ENCODE assay signal across 1 fruit fly cellular context in the genomic region with DNA sequence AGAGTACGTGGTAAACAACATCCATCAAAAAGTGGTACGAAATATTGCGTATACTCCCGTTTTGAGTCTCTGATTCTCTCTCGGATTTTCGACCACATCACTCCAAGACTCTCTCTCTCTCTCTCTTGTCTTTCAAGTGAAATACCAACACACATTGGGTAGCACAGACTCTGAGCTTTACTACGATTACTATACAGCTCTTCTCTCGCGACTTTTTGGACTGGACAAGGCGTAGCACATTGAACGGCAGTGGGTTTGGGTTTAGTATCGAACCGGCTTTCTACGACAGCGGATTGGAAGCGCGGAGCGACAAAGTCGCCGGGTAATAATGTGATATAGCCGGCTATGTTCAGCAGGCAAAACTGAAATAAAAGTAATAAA.
TF ChIP-seq lines count a peak whose summit lies in the region.

No protein-coding gene starts in this region.

TF ChIP-seq in whole organism, embryonic, 481 proteins besides CTCF, POLR2A, EP300 and RAD21 (continued from another document):
- TF ChIP-seq ato (GFP tag; IDR thresholded peaks at IDR 0.05; lab: Robert Waterston, UW; ENCODE audit: partially characterized antibody) (peak; percentile 50; the same call in 1 of the 2 replicates), Scr (GFP tag; IDR thresholded peaks at IDR 0.05; lab: Robert Waterston, UW; ENCODE audit: partially characterized antibody) (0 out of 2 replicates have a peak, but pooled peaks have one; percentile 34), Ada2b (GFP tag; IDR thresholded peaks at IDR 0.05; lab: Robert Waterston, UW) (no peak), CG15011 (GFP tag; optimal IDR thresholded peaks at IDR 0.05; lab: Kevin White, UChicago) (no peak), jumu (GFP tag; optimal IDR thresholded peaks at IDR 0.05; lab: Kevin White, UChicago) (no peak), dysf (GFP tag; IDR thresholded peaks at IDR 0.05; lab: Robert Waterston, UW) (no peak), CG13424 (tag; optimal IDR thresholded peaks at IDR 0.05; lab: Kevin White, UChicago) (no peak), CG15073 (GFP tag; optimal IDR thresholded peaks at IDR 0.05; lab: Kevin White, UChicago) (no peak), Jarid2 (GFP tag; optimal IDR thresholded peaks at IDR 0.05; lab: Kevin White, UChicago) (peak; percentile 89), salm (tag; optimal IDR thresholded peaks at IDR 0.05; lab: Kevin White, UChicago) (no peak), CG6854 (GFP tag; optimal IDR thresholded peaks at IDR 0.05; lab: Kevin White, UChicago) (no peak), yki (optimal IDR thresholded peaks at IDR 0.05; lab: Kevin White, UChicago) (peak; percentile 48), schlank (tag; optimal IDR thresholded peaks at IDR 0.05; lab: Kevin White, UChicago) (no peak), mld (GFP tag; IDR thresholded peaks at IDR 0.05; lab: Robert Waterston, UW; ENCODE audit: partially characterized antibody) (no peak), croc (GFP tag; conservative IDR thresholded peaks at IDR 0.05; lab: Robert Waterston, UW) (no peak), shn (GFP tag; optimal IDR thresholded peaks at IDR 0.05; lab: Kevin White, UChicago) (no peak)
